Worm (Caenorhabditis elegans) whole organism, mixed stage, embryonic: ENCODE data around the gene pqn-62.

ENCODE experiments used
- bed-3 ChIP-seq: fragments of 200-800 bp; sonication (Bioruptor generic); optimal IDR thresholded peaks from 3 replicates; lab custom pipeline; 2018; ENCODE audit warnings: mild to moderate bottlenecking, missing genetic modification characterization, moderate library complexity, missing compliant biosample characterization
- ces-1 ChIP-seq: fragments of 150-350 bp; optimal IDR thresholded peaks from 2 replicates; lab custom pipeline; 2014; ENCODE audit warnings: missing biosample characterization, missing genetic modification reagents, missing genetic modification characterization
- mep-1 ChIP-seq: fragments of 150-350 bp; optimal IDR thresholded peaks from 2 replicates; lab custom pipeline; 2017; ENCODE audit warnings: missing biosample characterization, missing genetic modification reagents, missing genetic modification characterization, inconsistent platforms
- snpc-4 ChIP-seq: fragments of 150-350 bp; optimal IDR thresholded peaks from 2 replicates; lab custom pipeline; 2014; ENCODE audit warnings: missing biosample characterization, missing genetic modification characterization
- zip-8 ChIP-seq: fragments of 150-350 bp; optimal IDR thresholded peaks from 2 replicates; lab custom pipeline; 2014; ENCODE audit warnings: missing biosample characterization, missing genetic modification characterization

- TF ChIP-seq snpc-4 (tag; lab: Kevin White, UChicago) (no peak), zip-8 (tag; lab: Kevin White, UChicago) (no peak), ces-1 (GFP tag; lab: Kevin White, UChicago) (no peak), bed-3 (GFP tag; lab: Kevin White, UChicago) (no peak), mep-1 (no peak)
These were observed 20.2 kb downstream of the pqn-62 start, which contains the start of gene hrpa-2 for ce11 chrX:5216063-5216462.
